Worm (Caenorhabditis elegans): Measurements from ENCODE around the gene F35E8.7.

DNA sequence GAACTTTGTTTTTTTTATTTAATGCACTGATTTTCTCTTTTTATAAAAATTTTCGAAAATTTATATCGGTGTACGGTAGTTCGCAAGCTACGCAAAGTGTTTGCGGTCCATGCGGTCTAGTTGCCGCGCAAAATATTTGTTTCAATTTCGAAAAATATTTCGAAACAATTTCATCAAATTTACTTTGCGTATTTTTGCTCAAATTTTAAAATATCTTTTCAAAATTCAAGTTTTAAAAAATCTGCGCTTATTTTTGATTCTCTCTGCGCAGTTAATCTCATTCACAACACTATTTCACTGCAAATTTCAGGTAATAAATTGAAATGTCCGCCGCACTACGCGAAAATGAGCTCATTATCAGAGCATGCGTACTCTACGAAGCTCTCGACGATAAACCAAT, 46.4 kb upstream of the F35E8.7 start, which contains the start of gene fbxa-197:
- TF ChIP-seq ztf-4 (tag; optimal IDR thresholded peaks at IDR 0.05) (no peak), lin-15B (tag; optimal IDR thresholded peaks at IDR 0.05) (no peak), unc-62 (GFP tag; optimal IDR thresholded peaks at IDR 0.05) (no peak), zag-1 (tag; optimal IDR thresholded peaks at IDR 0.05) (no peak), ceh-82 (tag; optimal IDR thresholded peaks at IDR 0.05) (no peak), vab-15 (tag; optimal IDR thresholded peaks at IDR 0.05) (no peak), lir-3 (tag; optimal IDR thresholded peaks at IDR 0.05; ENCODE audit: poor library complexity) (no peak), unc-86 (tag; optimal IDR thresholded peaks at IDR 0.05) (no peak), pqm-1 (tag; optimal IDR thresholded peaks at IDR 0.05) (no peak), aly-2 (tag; optimal IDR thresholded peaks at IDR 0.05) (no peak), nhr-47 (tag; optimal IDR thresholded peaks at IDR 0.05) (no peak), xbp-1 (tag; optimal IDR thresholded peaks at IDR 0.05) (no peak)

Measured in whole organism, L1 larva.